Fruit fly (Drosophila melanogaster): ENCODE results near the gene Act79B.

Act79B gene

DNA sequence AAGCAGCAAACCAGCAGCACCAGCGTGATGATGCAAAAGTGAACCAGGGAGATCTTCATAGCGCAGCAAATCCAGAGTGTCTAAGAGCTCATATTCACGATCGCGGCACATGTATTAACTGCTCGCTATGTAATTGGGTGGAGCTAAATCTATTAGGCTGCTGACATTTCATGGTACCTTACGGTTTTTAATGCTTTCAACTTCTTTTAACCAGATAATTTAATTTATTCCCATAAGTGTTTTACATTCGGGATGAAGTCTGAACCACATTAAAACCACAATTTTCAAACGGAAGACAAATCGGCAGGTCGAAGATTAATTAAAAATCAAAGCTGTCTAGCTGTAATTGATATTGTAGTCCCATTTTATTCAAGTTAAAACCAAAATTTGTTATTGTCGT, 44.7 kb downstream of the Act79B start, which contains the start of gene CG43392:
Gene CG43392 (minus strand): TSS at position 101 of the 400 bp plus-strand sequence.
- TF ChIP-seq rgr (GFP tag; optimal IDR thresholded peaks at IDR 0.05), result no peak
- no peak for TF ChIP-seq N (GFP tag; optimal IDR thresholded peaks at IDR 0.05)
- TF ChIP-seq pan (optimal IDR thresholded peaks at IDR 0.05), result no peak
- TF ChIP-seq Dfd (GFP tag; optimal IDR thresholded peaks at IDR 0.05), result no peak
- TF ChIP-seq Hr83 (GFP tag; optimal IDR thresholded peaks at IDR 0.05; ENCODE audit: poor library complexity, severe bottlenecking), result no peak
- no peak for TF ChIP-seq psq (GFP tag; optimal IDR thresholded peaks at IDR 0.05)

DNA sequence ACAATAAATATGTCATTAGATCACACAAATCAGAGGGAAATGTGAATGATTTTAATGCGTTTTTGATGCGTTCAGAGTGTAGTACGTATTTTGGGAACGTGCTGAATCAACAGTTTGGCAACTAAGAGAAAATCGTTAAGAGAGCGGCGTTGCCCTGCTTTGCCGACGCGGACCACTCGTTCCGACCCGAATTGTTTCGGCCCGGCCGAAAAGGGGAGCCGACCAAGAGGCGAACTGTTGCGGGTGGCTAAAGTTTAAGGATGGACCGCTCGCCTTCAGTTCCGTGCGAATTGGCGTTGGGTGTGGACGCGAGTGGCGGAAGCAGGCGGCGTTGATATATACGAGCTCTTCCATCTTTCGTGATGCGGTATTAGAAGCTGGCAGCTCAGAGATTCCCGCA, 49.7 kb downstream of the Act79B start, which contains the start of gene Oct-TyrR:
Gene Oct-TyrR (plus strand): TSS at position 287 of the 400 bp plus-strand sequence.
- TF ChIP-seq ey (GFP tag; optimal IDR thresholded peaks at IDR 0.05) (no peak), HLH106 (tag; optimal IDR thresholded peaks at IDR 0.05) (no peak), woc (GFP tag; optimal IDR thresholded peaks at IDR 0.05) (no peak), Hnf4 (GFP tag; optimal IDR thresholded peaks at IDR 0.05) (no peak), usp (GFP tag; optimal IDR thresholded peaks at IDR 0.05) (no peak), pan (optimal IDR thresholded peaks at IDR 0.05) (no peak), tai (GFP tag; optimal IDR thresholded peaks at IDR 0.05) (no peak), br (GFP tag; optimal IDR thresholded peaks at IDR 0.05) (no peak), Abd-B (GFP tag; optimal IDR thresholded peaks at IDR 0.05) (no peak), Mio (GFP tag; optimal IDR thresholded peaks at IDR 0.05) (no peak), Hr83 (GFP tag; optimal IDR thresholded peaks at IDR 0.05; ENCODE audit: poor library complexity, severe bottlenecking) (no peak), CrebA (GFP tag; optimal IDR thresholded peaks at IDR 0.05; ENCODE audit: borderline replicate concordance) (no peak), GATAd (GFP tag; optimal IDR thresholded peaks at IDR 0.05) (no peak), sv (GFP tag; optimal IDR thresholded peaks at IDR 0.05) (no peak), CG32264 (GFP tag; optimal IDR thresholded peaks at IDR 0.05) (no peak), dl (GFP tag; optimal IDR thresholded peaks at IDR 0.05; ENCODE audit: insufficient read depth in 1 of 2, partially characterized antibody in 2 of 2) (no peak), psq (GFP tag; optimal IDR thresholded peaks at IDR 0.05) (no peak), Rel (GFP tag; optimal IDR thresholded peaks at IDR 0.05) (no peak), Rel (tag; optimal IDR thresholded peaks at IDR 0.05) (no peak), rgr (GFP tag; optimal IDR thresholded peaks at IDR 0.05) (no peak), Myc (optimal IDR thresholded peaks at IDR 0.05) (no peak)
